Worm (Caenorhabditis elegans) whole organism, midembryonic: Measurements from ENCODE around the gene pcyt-1.

Source experiments
- tab-1 ChIP-seq: fragments of 200-800 bp; sonication (Bioruptor generic); IDR thresholded peaks from 2 replicates; pipeline ENCODE4 v1.3.6; 2022; ENCODE audit warnings: missing genetic modification characterization, missing compliant biosample characterization
- ztf-23 ChIP-seq: fragments of 200-800 bp; sonication (Bioruptor generic); IDR thresholded peaks from 2 replicates; pipeline ENCODE4 v1.3.6; 2022; ENCODE audit warnings: missing genetic modification reagents, missing genetic modification characterization, missing compliant biosample characterization

- TF ChIP-seq tab-1 (GFP tag; lab: Robert Waterston, UW) (no peak), ztf-23 (no peak)
These were observed 35.8 kb downstream of the pcyt-1 start, which contains the start of gene twk-17 for ce11 chrX:7607982-7608381.
